Fruit fly (Drosophila melanogaster): Measurements from ENCODE around the gene Ugt35C1.

The Ugt35C1 gene

dm6 chr3R:11136877-11137276 lies 8.7 kb upstream of the Ugt35C1 start, which contains the start of gene mAcon2 (continued):
- TF ChIP-seq pan (optimal IDR thresholded peaks at IDR 0.05) (no peak), pan (GFP tag; optimal IDR thresholded peaks at IDR 0.05 in 1 of 2, IDR thresholded peaks at IDR 0.05 in 1 of 2) (no peak), Rx (GFP tag; IDR thresholded peaks at IDR 0.05) (no peak), knrl (GFP tag; IDR thresholded peaks at IDR 0.05; ENCODE audit: partially characterized antibody) (no peak)

dm6 chr3R:11126383-11126782 lies 1.7 kb downstream of the Ugt35C1 start:
- TF ChIP-seq exex (tag; optimal IDR thresholded peaks at IDR 0.05), result peak; percentile 95
- no peak for TF ChIP-seq CG17328 (GFP tag; IDR thresholded peaks at IDR 0.05)
- peak; percentile 7 for TF ChIP-seq HmgZ (tag; optimal IDR thresholded peaks at IDR 0.05)
- peak; percentile 70 for TF ChIP-seq CG34376 (GFP tag; optimal IDR thresholded peaks at IDR 0.05)
- TF ChIP-seq grn (GFP tag; optimal IDR thresholded peaks at IDR 0.05), result peak; percentile 20
- no peak for TF ChIP-seq Hand (GFP tag; optimal IDR thresholded peaks at IDR 0.05)
- peak; percentile 8 for TF ChIP-seq CG3281 (GFP tag; optimal IDR thresholded peaks at IDR 0.05)
- TF ChIP-seq luna (GFP tag; optimal IDR thresholded peaks at IDR 0.05), result no peak
- TF ChIP-seq mirr (GFP tag; optimal IDR thresholded peaks at IDR 0.05), result peak; percentile 42
- TF ChIP-seq sug (tag; optimal IDR thresholded peaks at IDR 0.05), result peak; percentile 57
- no peak for TF ChIP-seq CG14441 (GFP tag; IDR thresholded peaks at IDR 0.05)
- no peak for TF ChIP-seq H15 (GFP tag; IDR thresholded peaks at IDR 0.05)
- TF ChIP-seq h (optimal IDR thresholded peaks at IDR 0.05), result no peak

DNA sequence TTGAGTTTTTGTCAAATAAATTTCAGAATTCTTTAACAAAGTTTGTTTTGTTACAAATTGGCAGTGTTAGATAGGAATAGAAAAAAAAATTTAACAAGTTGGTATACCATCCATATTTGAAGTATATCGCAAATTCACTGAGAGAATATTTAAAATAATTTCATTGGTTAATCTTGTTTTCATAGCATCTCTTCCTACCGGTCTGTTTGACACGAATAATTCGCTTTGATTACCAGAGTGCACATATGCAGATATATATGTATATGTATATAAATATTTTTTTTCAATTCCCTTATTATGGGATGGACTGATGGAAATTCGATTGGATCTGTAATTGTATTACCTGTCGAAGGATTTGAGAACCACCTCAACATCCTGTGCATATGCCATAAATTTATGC lies 12.5 kb downstream of the Ugt35C1 start, which contains the start of gene SdhCL:
SdhCL (minus strand) TSS at position 101 of the 400 bp plus-strand sequence.
- no peak for TF ChIP-seq esg (GFP tag; conservative IDR thresholded peaks at IDR 0.05)
- no peak for TF ChIP-seq Awh (GFP tag; IDR thresholded peaks at IDR 0.05)
- no peak for TF ChIP-seq CG34224 (GFP tag; IDR thresholded peaks at IDR 0.05; ENCODE audit: partially characterized antibody)
- TF ChIP-seq Dip2 (GFP tag; IDR thresholded peaks at IDR 0.05), result no peak
- TF ChIP-seq fd96Cb (tag; optimal IDR thresholded peaks at IDR 0.05), result no peak
- TF ChIP-seq CG11398 (GFP tag; optimal IDR thresholded peaks at IDR 0.05), result no peak
- no peak for TF ChIP-seq Max (GFP tag; optimal IDR thresholded peaks at IDR 0.05)
- TF ChIP-seq CG31365 (tag; optimal IDR thresholded peaks at IDR 0.05), result no peak
- TF ChIP-seq CG11093 (GFP tag; IDR thresholded peaks at IDR 0.05), result no peak
- TF ChIP-seq CG6813 (GFP tag; optimal IDR thresholded peaks at IDR 0.05), result no peak
- no peak for TF ChIP-seq gro (GFP tag; optimal IDR thresholded peaks at IDR 0.05)
- TF ChIP-seq Nf-YC (tag; optimal IDR thresholded peaks at IDR 0.05), result no peak
- TF ChIP-seq CG14667 (GFP tag; IDR thresholded peaks at IDR 0.05), result no peak
- TF ChIP-seq danr (GFP tag; IDR thresholded peaks at IDR 0.05), result no peak
- TF ChIP-seq ssp (GFP tag; IDR thresholded peaks at IDR 0.05), result no peak
- TF ChIP-seq NK7.1 (GFP tag; optimal IDR thresholded peaks at IDR 0.05), result no peak
- TF ChIP-seq Fer2 (tag; optimal IDR thresholded peaks at IDR 0.05), result no peak
- TF ChIP-seq tin (GFP tag; optimal IDR thresholded peaks at IDR 0.05), result no peak
- TF ChIP-seq Oaz (GFP tag; IDR thresholded peaks at IDR 0.05), result no peak

- TF ChIP-seq wor (GFP tag; IDR thresholded peaks at IDR 0.05) (no peak), CG7372 (GFP tag; IDR thresholded peaks at IDR 0.05) (0 out of 2 replicates have a peak, but pooled peaks have one; percentile 31), org-1 (GFP tag; optimal IDR thresholded peaks at IDR 0.05) (no peak), CG4404 (GFP tag; IDR thresholded peaks at IDR 0.05) (no peak), stwl (tag; optimal IDR thresholded peaks at IDR 0.05) (no peak)
These were observed 40.0 kb downstream of the Ugt35C1 start, which contains the start of gene CG43449 for dm6 chr3R:11088120-11088519. CG43449 (plus strand) TSS chr3R:11088420.
